Fruit fly (Drosophila melanogaster): ENCODE data around the gene CCT2.

The CCT2 gene

dm6 chrX:9067754-9068477 lies 21.4 kb upstream of the CCT2 start, which contains the start of gene CG15365:
Gene CG15365 (minus strand): TSS chrX:9067983.
- TF ChIP-seq slou (GFP tag; optimal IDR thresholded peaks at IDR 0.05) = no peak
- no peak for TF ChIP-seq MESR4 (GFP tag; optimal IDR thresholded peaks at IDR 0.05)
- no peak for TF ChIP-seq h (optimal IDR thresholded peaks at IDR 0.05)
- no peak for TF ChIP-seq abd-A (tag; optimal IDR thresholded peaks at IDR 0.05)
- TF ChIP-seq D19B (GFP tag; optimal IDR thresholded peaks at IDR 0.05) = no peak
- TF ChIP-seq Sry-β (GFP tag; optimal IDR thresholded peaks at IDR 0.05) = peak; percentile 78
- TF ChIP-seq CG1233 (GFP tag; optimal IDR thresholded peaks at IDR 0.05) = no peak
- TF ChIP-seq CG2678 (tag; optimal IDR thresholded peaks at IDR 0.05) = no peak
- TF ChIP-seq Chrac-16 (GFP tag; optimal IDR thresholded peaks at IDR 0.05) = no peak
- peak; percentile 25 for TF ChIP-seq Med (GFP tag)
- peak; percentile 76; the same call in 3 of the 4 replicates for TF ChIP-seq chinmo (GFP tag; IDR thresholded peaks at IDR 0.05; ENCODE audit: partially characterized antibody)
- peak; percentile 15 for TF ChIP-seq nom (GFP tag; optimal IDR thresholded peaks at IDR 0.05)
- peak; percentile 9 for TF ChIP-seq CG15269 (tag; optimal IDR thresholded peaks at IDR 0.05)
- peak; percentile 32; the same call in 1 of the 3 replicates for TF ChIP-seq knrl (GFP tag; IDR thresholded peaks at IDR 0.05; ENCODE audit: partially characterized antibody)
- TF ChIP-seq CG9932 (GFP tag; IDR thresholded peaks at IDR 0.05) = 0 out of 2 replicates have a peak, but pooled peaks have one; percentile 21
- peak; percentile 64 for TF ChIP-seq Ets65A (GFP tag)
- peak; percentile 47; the same call in 1 of the 2 replicates for TF ChIP-seq Drgx (GFP tag; IDR thresholded peaks at IDR 0.05)
- peak; percentile 50; the same call in 1 of the 2 replicates for TF ChIP-seq Bgb (GFP tag; IDR thresholded peaks at IDR 0.05; ENCODE audit: partially characterized antibody)
- TF ChIP-seq lola (GFP tag; optimal IDR thresholded peaks at IDR 0.05) = no peak
- no peak for TF ChIP-seq ro (GFP tag; IDR thresholded peaks at IDR 0.05)
- TF ChIP-seq gro (GFP tag; optimal IDR thresholded peaks at IDR 0.05) = no peak
- TF ChIP-seq pan (optimal IDR thresholded peaks at IDR 0.05) = no peak
- TF ChIP-seq pan (GFP tag; optimal IDR thresholded peaks at IDR 0.05 in 1 of 2, IDR thresholded peaks at IDR 0.05 in 1 of 2) = peak in 1 of 2 experiments; percentile 32
- no peak for TF ChIP-seq CG7556 (GFP tag; optimal IDR thresholded peaks at IDR 0.05)
- TF ChIP-seq CG6689 (GFP tag; IDR thresholded peaks at IDR 0.05) = no peak
- no peak for TF ChIP-seq fd96Cb (tag; optimal IDR thresholded peaks at IDR 0.05)
- TF ChIP-seq Dfd (GFP tag; optimal IDR thresholded peaks at IDR 0.05) = no peak
- peak; percentile 3 for TF ChIP-seq CG2712 (tag; optimal IDR thresholded peaks at IDR 0.05)
- TF ChIP-seq Myb (GFP tag; optimal IDR thresholded peaks at IDR 0.05) = peak; percentile 43
- no peak for TF ChIP-seq sr (GFP tag; IDR thresholded peaks at IDR 0.05)
- 0 out of 3 replicates have a peak, but pooled peaks have one; percentile 9 for TF ChIP-seq CG17361 (GFP tag; IDR thresholded peaks at IDR 0.05)
- TF ChIP-seq CG17359 (tag; optimal IDR thresholded peaks at IDR 0.05) = peak; percentile 35
- TF ChIP-seq NFAT (GFP tag; IDR thresholded peaks at IDR 0.05) = peak; percentile 39
- TF ChIP-seq CG16813 (GFP tag; IDR thresholded peaks at IDR 0.05; ENCODE audit: partially characterized antibody) = peak; percentile 32; the same call in 1 of the 3 replicates
- no peak for TF ChIP-seq CG1647 (GFP tag; optimal IDR thresholded peaks at IDR 0.05)
- no peak for TF ChIP-seq CG6654 (GFP tag; optimal IDR thresholded peaks at IDR 0.05)
- no peak for TF ChIP-seq gsb-n (tag; optimal IDR thresholded peaks at IDR 0.05)
- no peak for TF ChIP-seq Oaz (GFP tag; IDR thresholded peaks at IDR 0.05)
- no peak for TF ChIP-seq CoRest (tag; optimal IDR thresholded peaks at IDR 0.05)
- peak; percentile 11; the same call in 1 of the 2 replicates for TF ChIP-seq CG13287 (GFP tag; IDR thresholded peaks at IDR 0.05; ENCODE audit: partially characterized antibody)
- TF ChIP-seq kay (GFP tag; optimal IDR thresholded peaks at IDR 0.05) = no peak
- no peak for TF ChIP-seq grn (GFP tag; optimal IDR thresholded peaks at IDR 0.05)
- TF ChIP-seq Adf1 (GFP tag; IDR thresholded peaks at IDR 0.05) = peak; percentile 94
- no peak for TF ChIP-seq CG33213 (GFP tag; optimal IDR thresholded peaks at IDR 0.05)
- peak; percentile 47 for TF ChIP-seq row (GFP tag; IDR thresholded peaks at IDR 0.05)
- TF ChIP-seq vvl (GFP tag; IDR thresholded peaks at IDR 0.05) = peak; percentile 21; the same call in 1 of the 2 replicates
- peak; percentile 58 for TF ChIP-seq sqz (GFP tag; optimal IDR thresholded peaks at IDR 0.05)
- TF ChIP-seq wdn (GFP tag; IDR thresholded peaks at IDR 0.05) = no peak
- no peak for TF ChIP-seq Sin3A (optimal IDR thresholded peaks at IDR 0.05)
- no peak for TF ChIP-seq Neu2 (GFP tag; optimal IDR thresholded peaks at IDR 0.05; ENCODE audit: borderline replicate concordance)
